Fruit fly (Drosophila melanogaster) whole organism, embryonic: ENCODE measurements around the gene Sec10.

Source experiments
- ATbp ChIP-seq: fragments of 200-800 bp; sonication (Bioruptor generic); optimal IDR thresholded peaks from 2 replicates; lab custom pipeline; 2017; ENCODE audit warnings: missing biosample characterization, mild to moderate bottlenecking, missing genetic modification characterization, missing genetic modification reagents
- Atf3 ChIP-seq: fragments of 200-800 bp; sonication (Bioruptor generic); optimal IDR thresholded peaks from 3 replicates; lab custom pipeline; 2016; ENCODE audit warnings: missing biosample characterization, missing genetic modification characterization
- B-H2 ChIP-seq: fragments of 200-800 bp; sonication (Bioruptor generic); optimal IDR thresholded peaks from 2 replicates; lab custom pipeline; 2018; ENCODE audit warnings: missing biosample characterization, mild to moderate bottlenecking, missing genetic modification characterization
- BtbVII ChIP-seq: fragments of 200-800 bp; sonication (Bioruptor generic); optimal IDR thresholded peaks from 3 replicates; lab custom pipeline; 2017; ENCODE audit warnings: missing biosample characterization, mild to moderate bottlenecking, missing genetic modification characterization
- CG10366 ChIP-seq: fragments of 200-800 bp; sonication (Bioruptor generic); IDR thresholded peaks from 2 replicates; pipeline ENCODE4 v1.3.6; 2022; ENCODE audit warnings: missing biosample characterization, missing genetic modification characterization
- CG10543 ChIP-seq: fragments of 200-800 bp; sonication (Bioruptor generic); optimal IDR thresholded peaks from 3 replicates; lab custom pipeline; 2017; ENCODE audit warnings: missing biosample characterization, mild to moderate bottlenecking, missing genetic modification characterization, moderate library complexity
- CG15479 ChIP-seq: fragments of 200-800 bp; sonication (Bioruptor generic); optimal IDR thresholded peaks from 3 replicates; lab custom pipeline; 2019; ENCODE audit warnings: missing biosample characterization, mild to moderate bottlenecking, missing genetic modification characterization, moderate library complexity
- CG16779 ChIP-seq: fragments of 200-800 bp; sonication (Bioruptor generic); IDR thresholded peaks from 2 replicates; pipeline ENCODE4 v1.3.6; 2022; ENCODE audit warnings: missing biosample characterization, missing genetic modification characterization
- CG17186 ChIP-seq: fragments of 200-800 bp; sonication (Bioruptor generic); optimal IDR thresholded peaks from 3 replicates; lab custom pipeline; 2017; ENCODE audit warnings: missing biosample characterization, missing genetic modification reagents, missing genetic modification characterization
- CG17359 ChIP-seq: fragments of 200-800 bp; sonication (Bioruptor generic); optimal IDR thresholded peaks from 3 replicates; lab custom pipeline; 2018; ENCODE audit warnings: missing biosample characterization, mild to moderate bottlenecking, missing genetic modification characterization, moderate library complexity
- CG18011 ChIP-seq: fragments of 200-800 bp; sonication (Bioruptor generic); optimal IDR thresholded peaks from 2 replicates; lab custom pipeline; 2017; ENCODE audit warnings: missing biosample characterization, missing genetic modification characterization, mild to moderate bottlenecking, moderate library complexity, missing genotype
- CG18619 ChIP-seq: fragments of 200-800 bp; sonication (Bioruptor generic); optimal IDR thresholded peaks from 3 replicates; lab custom pipeline; 2017; ENCODE audit warnings: missing biosample characterization, mild to moderate bottlenecking, missing genetic modification characterization
- CG2875 ChIP-seq: fragments of 200-800 bp; sonication (Bioruptor generic); optimal IDR thresholded peaks from 2 replicates; lab custom pipeline; 2017; ENCODE audit warnings: missing biosample characterization, mild to moderate bottlenecking, missing genetic modification characterization, missing genetic modification reagents
- CG31365 ChIP-seq: fragments of 200-800 bp; sonication (Bioruptor generic); optimal IDR thresholded peaks from 2 replicates; lab custom pipeline; 2018; ENCODE audit warnings: missing biosample characterization, mild to moderate bottlenecking, missing genetic modification characterization
- CG8388 ChIP-seq: fragments of 200-800 bp; sonication (Bioruptor generic); optimal IDR thresholded peaks from 2 replicates; lab custom pipeline; 2019; ENCODE audit warnings: missing biosample characterization, mild to moderate bottlenecking, missing genetic modification characterization, moderate library complexity
- CG9437 ChIP-seq: fragments of 200-800 bp; sonication (Bioruptor generic); optimal IDR thresholded peaks from 2 replicates; lab custom pipeline; 2018; ENCODE audit warnings: missing biosample characterization, mild to moderate bottlenecking, missing genetic modification characterization
- CG9609 ChIP-seq: fragments of 200-800 bp; sonication (Bioruptor generic); optimal IDR thresholded peaks from 3 replicates; lab custom pipeline; 2016; ENCODE audit warnings: missing biosample characterization, missing genetic modification characterization
- D ChIP-seq, 2 experiments: fragments of 200-800 bp in 1 of 2; fragments of >200 bp in 1 of 2; sonication (Bioruptor generic) in 1 of 2; optimal IDR thresholded peaks; 2 replicates in 1 of 2; 3 replicates in 1 of 2; lab custom pipeline; 2017; ENCODE audit warnings: mild to moderate bottlenecking in 1 of 2, missing biosample characterization in 1 of 2, missing genetic modification characterization in 1 of 2, missing genetic modification reagents in 1 of 2
- D19B ChIP-seq: fragments of 200-800 bp; sonication (Bioruptor generic); optimal IDR thresholded peaks from 2 replicates; lab custom pipeline; 2017; ENCODE audit warnings: missing biosample characterization, mild to moderate bottlenecking, missing genetic modification characterization
- Deaf1 ChIP-seq: fragments of 200-800 bp; optimal IDR thresholded peaks from 3 replicates; lab custom pipeline; 2019; ENCODE audit warnings: missing biosample characterization, mild to moderate bottlenecking, missing genetic modification characterization, moderate library complexity
- H15 ChIP-seq: fragments of 200-800 bp; sonication (Bioruptor generic); IDR thresholded peaks from 3 replicates; pipeline ENCODE4 v1.3.6; 2022; ENCODE audit warnings: missing biosample characterization, missing genetic modification characterization
- Hmr ChIP-seq: fragments of 200-800 bp; sonication (Bioruptor generic); optimal IDR thresholded peaks from 3 replicates; lab custom pipeline; 2017; ENCODE audit warnings: mild to moderate bottlenecking, missing biosample characterization, missing genetic modification reagents, missing genetic modification characterization
- Hr3 ChIP-seq: fragments of 200-800 bp; sonication (Bioruptor generic); optimal IDR thresholded peaks from 3 replicates; lab custom pipeline; 2016; ENCODE audit warnings: missing biosample characterization, missing genetic modification characterization
- Hr39 ChIP-seq: fragments of >200 bp; optimal IDR thresholded peaks from 2 replicates; lab custom pipeline; 2017
- Lhr ChIP-seq: fragments of 200-800 bp; sonication (Bioruptor generic); optimal IDR thresholded peaks from 3 replicates; lab custom pipeline; 2017; ENCODE audit warnings: mild to moderate bottlenecking, missing biosample characterization, missing genetic modification reagents, missing genetic modification characterization
- Spps ChIP-seq: fragments of 200-800 bp; sonication (Bioruptor generic); optimal IDR thresholded peaks from 2 replicates; lab custom pipeline; 2018; ENCODE audit warnings: missing biosample characterization, mild to moderate bottlenecking, missing genetic modification characterization
- Sry-δ ChIP-seq: fragments of 200-800 bp; sonication (Bioruptor generic); optimal IDR thresholded peaks from 2 replicates; lab custom pipeline; 2016; ENCODE audit warnings: missing biosample characterization, missing genetic modification characterization
- TFAM ChIP-seq: fragments of 200-800 bp; sonication (Bioruptor generic); optimal IDR thresholded peaks from 2 replicates; lab custom pipeline; 2017; ENCODE audit warnings: missing biosample characterization, missing genetic modification characterization, inconsistent platforms
- YL-1 ChIP-seq: fragments of 200-800 bp; sonication (Bioruptor generic); optimal IDR thresholded peaks from 3 replicates; lab custom pipeline; 2017; ENCODE audit warnings: missing biosample characterization, mild to moderate bottlenecking, missing genetic modification characterization
- bowl ChIP-seq: fragments of 200-800 bp; sonication (Bioruptor generic); IDR thresholded peaks from 2 replicates; pipeline ENCODE4 v1.3.6; 2022; ENCODE audit warnings: missing biosample characterization, missing genetic modification characterization
- cg ChIP-seq: fragments of 200-800 bp; sonication (Bioruptor generic); optimal IDR thresholded peaks from 3 replicates; lab custom pipeline; 2019; ENCODE audit warnings: missing biosample characterization, mild to moderate bottlenecking, missing genetic modification characterization, moderate library complexity
- cwo ChIP-seq: fragments of 200-800 bp; sonication (Bioruptor generic); optimal IDR thresholded peaks from 3 replicates; lab custom pipeline; 2017; ENCODE audit warnings: missing biosample characterization, missing genetic modification characterization, mild to moderate bottlenecking, moderate library complexity, missing genetic modification reagents
- ftz-f1 ChIP-seq: fragments of 200-800 bp; sonication (Bioruptor generic); optimal IDR thresholded peaks from 2 replicates; lab custom pipeline; 2016; ENCODE audit warnings: missing biosample characterization, missing genetic modification characterization
- kah ChIP-seq: fragments of 200-800 bp; sonication (Bioruptor generic); optimal IDR thresholded peaks from 2 replicates; lab custom pipeline; 2018; ENCODE audit warnings: missing biosample characterization, mild to moderate bottlenecking, missing genetic modification characterization
- lmd ChIP-seq: fragments of 200-800 bp; sonication (Bioruptor generic); IDR thresholded peaks from 2 replicates; pipeline ENCODE4 v1.3.6; 2022; ENCODE audit warnings: missing biosample characterization, missing genetic modification characterization
- maf-S ChIP-seq: fragments of 200-800 bp; sonication (Bioruptor generic); optimal IDR thresholded peaks from 2 replicates; lab custom pipeline; 2016; ENCODE audit warnings: missing biosample characterization, missing genetic modification characterization
- nmo ChIP-seq: fragments of 200-800 bp; sonication (Bioruptor generic); optimal IDR thresholded peaks from 2 replicates; lab custom pipeline; 2018; ENCODE audit warnings: missing biosample characterization, mild to moderate bottlenecking, missing genetic modification characterization, moderate library complexity
- odd ChIP-seq: fragments of 200-800 bp; sonication (Bioruptor generic); optimal IDR thresholded peaks from 2 replicates; lab custom pipeline; 2017; ENCODE audit warnings: missing biosample characterization, mild to moderate bottlenecking, missing genetic modification characterization
- peb ChIP-seq: fragments of 200-800 bp; sonication (Bioruptor generic); IDR thresholded peaks from 2 replicates; pipeline ENCODE4 v1.3.6; 2022; ENCODE audit warnings: missing biosample characterization, missing genetic modification characterization
- phol ChIP-seq: fragments of 200-800 bp; sonication (Bioruptor generic); optimal IDR thresholded peaks from 3 replicates; lab custom pipeline; 2018; ENCODE audit warnings: missing biosample characterization, mild to moderate bottlenecking, missing genetic modification characterization, moderate library complexity
- ro ChIP-seq: fragments of 200-800 bp; sonication (Bioruptor generic); IDR thresholded peaks from 2 replicates; pipeline ENCODE4 v1.3.6; 2022; ENCODE audit warnings: missing biosample characterization, missing genetic modification characterization
- sr ChIP-seq: fragments of 200-800 bp; sonication (Bioruptor generic); IDR thresholded peaks from 3 replicates; pipeline ENCODE4 v1.3.6; 2022; ENCODE audit warnings: missing biosample characterization, missing genetic modification characterization
- tna ChIP-seq: fragments of 200-800 bp; sonication (Bioruptor generic); IDR thresholded peaks from 2 replicates; pipeline ENCODE4 v1.3.6; 2022; ENCODE audit warnings: missing biosample characterization, missing genetic modification characterization; ENCODE audit not compliant: partially characterized antibody
- trem ChIP-seq: fragments of 200-800 bp; optimal IDR thresholded peaks from 3 replicates; lab custom pipeline; 2019; ENCODE audit warnings: missing biosample characterization, mild to moderate bottlenecking, missing genetic modification characterization, moderate library complexity
- usp ChIP-seq: fragments of >200 bp; optimal IDR thresholded peaks from 2 replicates; lab custom pipeline; 2017; ENCODE audit warnings: missing biosample characterization, missing genetic modification characterization
- wdn ChIP-seq: fragments of 200-800 bp; sonication (Bioruptor generic); IDR thresholded peaks from 2 replicates; pipeline ENCODE4 v1.3.6; 2022; ENCODE audit warnings: missing biosample characterization, missing genetic modification characterization
- zen ChIP-seq: fragments of 200-800 bp; sonication (Bioruptor generic); optimal IDR thresholded peaks from 3 replicates; lab custom pipeline; 2018; ENCODE audit warnings: missing biosample characterization, mild to moderate bottlenecking, missing genetic modification characterization, moderate library complexity

Sec10 gene

dm6 chr3R:24099039-24100026, 35.3 kb upstream of the Sec10 start (continued):
- peak; percentile 46 for TF ChIP-seq odd (GFP tag; lab: Kevin White, UChicago)
- TF ChIP-seq CG9609, result peak; percentile 86
- TF ChIP-seq trem (tag; lab: Kevin White, UChicago), result peak; percentile 48
- TF ChIP-seq CG18011, result peak; percentile 64
- TF ChIP-seq D19B (GFP tag; lab: Kevin White, UChicago), result peak; percentile 95
- TF ChIP-seq maf-S (GFP tag; lab: Kevin White, UChicago), result peak; percentile 79
- peak; percentile 86 for TF ChIP-seq H15
- TF ChIP-seq Sry-δ, result peak; percentile 44
- TF ChIP-seq tna (GFP tag; lab: Robert Waterston, UW), result no peak
- peak; percentile 40 for TF ChIP-seq ATbp (GFP tag; lab: Kevin White, UChicago)
- peak; percentile 75 for TF ChIP-seq phol (tag; lab: Kevin White, UChicago)
- TF ChIP-seq D (optimal IDR thresholded peaks at IDR 0.05; lab: Kevin White, UChicago), result no peak
- TF ChIP-seq D (GFP tag; optimal IDR thresholded peaks at IDR 0.05; lab: Kevin White, UChicago), result peak; percentile 45
- TF ChIP-seq CG18619 (GFP tag; lab: Kevin White, UChicago), result peak; percentile 72
- peak; percentile 16 for TF ChIP-seq Lhr
- no peak for TF ChIP-seq ftz-f1 (GFP tag; lab: Kevin White, UChicago)
- no peak for TF ChIP-seq cg (GFP tag; lab: Kevin White, UChicago)
- peak; percentile 40 for TF ChIP-seq Deaf1 (tag; lab: Kevin White, UChicago)
- no peak for TF ChIP-seq B-H2 (GFP tag; lab: Kevin White, UChicago)
- TF ChIP-seq Spps (tag; lab: Kevin White, UChicago), result peak; percentile 19
- TF ChIP-seq ro (GFP tag; lab: Robert Waterston, UW), result 0 out of 2 replicates have a peak, but pooled peaks have one; percentile 18
- TF ChIP-seq cwo (GFP tag; lab: Kevin White, UChicago), result peak; percentile 53
- peak; percentile 64 for TF ChIP-seq Hmr
- peak; percentile 35; the same call in 1 of the 2 replicates for TF ChIP-seq peb (GFP tag; lab: Robert Waterston, UW)
- peak; percentile 41 for TF ChIP-seq BtbVII
- 0 out of 2 replicates have a peak, but pooled peaks have one; percentile 50 for TF ChIP-seq bowl (GFP tag; lab: Robert Waterston, UW)
- peak; percentile 28 for TF ChIP-seq CG31365 (tag; lab: Kevin White, UChicago)
- TF ChIP-seq Hr3 (GFP tag; lab: Kevin White, UChicago), result peak; percentile 72
- peak; percentile 87 for TF ChIP-seq CG10366 (GFP tag; lab: Robert Waterston, UW)
- no peak for TF ChIP-seq CG2875 (GFP tag; lab: Kevin White, UChicago)
- TF ChIP-seq kah (GFP tag; lab: Kevin White, UChicago), result no peak
- TF ChIP-seq YL-1, result no peak
- TF ChIP-seq CG15479, result no peak
- peak; percentile 82 for TF ChIP-seq CG17359 (tag; lab: Kevin White, UChicago)
- peak; percentile 26 for TF ChIP-seq CG9437
- peak; percentile 62 for TF ChIP-seq CG8388 (GFP tag; lab: Kevin White, UChicago)
- TF ChIP-seq nmo (GFP tag; lab: Kevin White, UChicago), result peak; percentile 77
- peak; percentile 87 for TF ChIP-seq lmd (GFP tag; lab: Robert Waterston, UW)
- peak; percentile 45; the same call in 1 of the 2 replicates for TF ChIP-seq wdn (GFP tag; lab: Robert Waterston, UW)
- no peak for TF ChIP-seq CG10543 (GFP tag; lab: Kevin White, UChicago)
- peak; percentile 58 for TF ChIP-seq Atf3 (GFP tag; lab: Kevin White, UChicago)
- 0 out of 2 replicates have a peak, but pooled peaks have one; percentile 46 for TF ChIP-seq CG16779 (GFP tag; lab: Robert Waterston, UW)
- peak; percentile 50 for TF ChIP-seq zen (tag; lab: Kevin White, UChicago)
- no peak for TF ChIP-seq CG17186
- TF ChIP-seq usp (GFP tag; lab: Kevin White, UChicago), result no peak
- TF ChIP-seq Hr39 (lab: Kevin White, UChicago), result no peak
- TF ChIP-seq TFAM, result no peak
- TF ChIP-seq sr (GFP tag; lab: Robert Waterston, UW), result peak; percentile 40; the same call in 2 of the 3 replicates
